Worm (Caenorhabditis elegans) whole organism, late embryonic: ENCODE data around the gene cnx-1.

Experiments used
- C08G9.2 ChIP-seq: sonication (generic microtip); optimal IDR thresholded peaks from 2 replicates; lab custom pipeline; 2016; ENCODE audit warnings: mild to moderate bottlenecking, missing genetic modification characterization, moderate library complexity, missing compliant biosample characterization
- K02D7.2 ChIP-seq: sonication (generic microtip); optimal IDR thresholded peaks from 2 replicates; lab custom pipeline; 2017; ENCODE audit warnings: mild to moderate bottlenecking, missing genetic modification characterization, missing compliant biosample characterization
- K09A11.1 ChIP-seq: sonication (generic microtip); optimal IDR thresholded peaks from 2 replicates; lab custom pipeline; 2017; ENCODE audit warnings: antibody characterized with exemption, mild to moderate bottlenecking, missing genetic modification characterization, missing compliant biosample characterization; ENCODE audit not compliant: insufficient read depth
- ahr-1 ChIP-seq: sonication (generic microtip); optimal IDR thresholded peaks from 2 replicates; lab custom pipeline; 2016; ENCODE audit warnings: missing genetic modification characterization, missing compliant biosample characterization
- ceh-2 ChIP-seq: sonication (generic microtip); optimal IDR thresholded peaks from 2 replicates; lab custom pipeline; 2016; ENCODE audit warnings: missing genotype, missing genetic modification characterization, missing compliant biosample characterization
- ceh-22 ChIP-seq: sonication (generic microtip); optimal IDR thresholded peaks from 2 replicates; lab custom pipeline; 2017; ENCODE audit warnings: missing biosample characterization, missing genetic modification characterization
- ceh-24 ChIP-seq: sonication (generic microtip); optimal IDR thresholded peaks from 2 replicates; lab custom pipeline; 2016; ENCODE audit warnings: mild to moderate bottlenecking, missing genetic modification characterization, missing compliant biosample characterization
- ceh-31 ChIP-seq: sonication (generic microtip); optimal IDR thresholded peaks from 2 replicates; lab custom pipeline; 2016; ENCODE audit warnings: missing genetic modification characterization, missing compliant biosample characterization
- ceh-45 ChIP-seq: fragments of 200-800 bp; sonication (Bioruptor generic); IDR thresholded peaks from 2 replicates; pipeline ENCODE4 v1.3.6; 2022; ENCODE audit warnings: missing genetic modification reagents, missing genetic modification characterization, missing compliant biosample characterization
- ceh-48 ChIP-seq: sonication (generic microtip); optimal IDR thresholded peaks from 2 replicates; lab custom pipeline; 2016; ENCODE audit warnings: missing genetic modification characterization, inconsistent platforms, missing compliant biosample characterization
- ceh-9 ChIP-seq: sonication (generic microtip); optimal IDR thresholded peaks from 2 replicates; lab custom pipeline; 2016; ENCODE audit warnings: mild to moderate bottlenecking, missing genetic modification characterization, inconsistent platforms, missing compliant biosample characterization
- che-1 ChIP-seq: sonication (generic microtip); optimal IDR thresholded peaks from 2 replicates; lab custom pipeline; 2016; ENCODE audit warnings: mild to moderate bottlenecking, missing genetic modification characterization, missing compliant biosample characterization
- elt-2 ChIP-seq: sonication (generic microtip); optimal IDR thresholded peaks from 2 replicates; lab custom pipeline; 2016; ENCODE audit warnings: missing genetic modification reagents, missing genetic modification characterization, missing compliant biosample characterization
- elt-4 ChIP-seq: sonication (generic microtip); optimal IDR thresholded peaks from 2 replicates; lab custom pipeline; 2016; ENCODE audit warnings: missing genetic modification characterization, missing compliant biosample characterization
- fax-1 ChIP-seq: sonication (generic microtip); optimal IDR thresholded peaks from 2 replicates; lab custom pipeline; 2016; ENCODE audit warnings: missing genotype, missing genetic modification characterization, missing compliant biosample characterization
- fkh-10 ChIP-seq: fragments of 150-350 bp; optimal IDR thresholded peaks from 2 replicates; lab custom pipeline; 2014; ENCODE audit warnings: missing biosample characterization, missing genetic modification reagents, missing genetic modification characterization
- gmeb-2 ChIP-seq: sonication (generic microtip); optimal IDR thresholded peaks from 2 replicates; lab custom pipeline; 2016; ENCODE audit warnings: missing genetic modification characterization, inconsistent platforms, missing compliant biosample characterization
- hlh-15 ChIP-seq: sonication (generic microtip); optimal IDR thresholded peaks from 2 replicates; lab custom pipeline; 2016; ENCODE audit warnings: missing genetic modification characterization, missing compliant biosample characterization
- hlh-8 ChIP-seq: sonication (generic microtip); optimal IDR thresholded peaks from 2 replicates; lab custom pipeline; 2016; ENCODE audit warnings: missing genotype, missing genetic modification characterization, missing compliant biosample characterization
- lim-6 ChIP-seq: sonication (generic microtip); optimal IDR thresholded peaks from 2 replicates; lab custom pipeline; 2016; ENCODE audit warnings: missing genetic modification characterization, missing compliant biosample characterization
- lin-11 ChIP-seq: fragments of 200-800 bp; sonication (Bioruptor generic); optimal IDR thresholded peaks from 2 replicates; lab custom pipeline; 2018; ENCODE audit warnings: mild to moderate bottlenecking, missing genetic modification characterization, missing compliant biosample characterization
- madf-2 ChIP-seq: sonication (generic microtip); optimal IDR thresholded peaks from 2 replicates; lab custom pipeline; 2017; ENCODE audit warnings: missing genetic modification characterization, missing compliant biosample characterization
- mec-3 ChIP-seq: sonication (generic microtip); optimal IDR thresholded peaks from 2 replicates; lab custom pipeline; 2016; ENCODE audit warnings: borderline replicate concordance, missing genetic modification characterization, missing compliant biosample characterization
- nhr-11 ChIP-seq: fragments of 150-350 bp; optimal IDR thresholded peaks from 2 replicates; lab custom pipeline; 2014; ENCODE audit warnings: missing biosample characterization, missing genetic modification characterization
- odd-2 ChIP-seq: sonication (generic microtip); optimal IDR thresholded peaks from 2 replicates; lab custom pipeline; 2017; ENCODE audit warnings: antibody characterized with exemption, mild to moderate bottlenecking, missing genetic modification characterization, missing compliant biosample characterization
- pag-3 ChIP-seq: sonication (generic microtip); optimal IDR thresholded peaks from 2 replicates; lab custom pipeline; 2016; ENCODE audit warnings: missing compliant biosample characterization, missing genetic modification characterization, borderline replicate concordance
- pat-9 ChIP-seq: fragments of 200-800 bp; sonication (Bioruptor generic); optimal IDR thresholded peaks from 2 replicates; lab custom pipeline; 2018; ENCODE audit warnings: mild to moderate bottlenecking, missing genetic modification characterization, moderate library complexity, missing compliant biosample characterization
- pha-2 ChIP-seq: sonication (generic microtip); optimal IDR thresholded peaks from 2 replicates; lab custom pipeline; 2017; ENCODE audit warnings: mild to moderate bottlenecking, missing genetic modification characterization, missing compliant biosample characterization
- pha-4 ChIP-seq: fragments of 150-350 bp; optimal IDR thresholded peaks from 2 replicates; lab custom pipeline; 2018; ENCODE audit warnings: missing biosample characterization, missing genetic modification reagents, missing genetic modification characterization
- pqm-1 ChIP-seq: sonication (generic microtip); optimal IDR thresholded peaks from 2 replicates; lab custom pipeline; 2016; ENCODE audit warnings: missing genetic modification characterization, missing compliant biosample characterization
- rnt-1 ChIP-seq: sonication (generic microtip); optimal IDR thresholded peaks from 2 replicates; lab custom pipeline; 2016; ENCODE audit warnings: missing genetic modification characterization, missing compliant biosample characterization
- sdc-2 ChIP-seq: sonication (generic microtip); optimal IDR thresholded peaks from 2 replicates; lab custom pipeline; 2016; ENCODE audit warnings: missing genotype, missing genetic modification characterization, missing compliant biosample characterization
- tbx-2 ChIP-seq: sonication (generic microtip); optimal IDR thresholded peaks from 2 replicates; lab custom pipeline; 2016; ENCODE audit warnings: missing genetic modification characterization, missing compliant biosample characterization
- tbx-7 ChIP-seq: sonication (generic microtip); optimal IDR thresholded peaks from 2 replicates; lab custom pipeline; 2016; ENCODE audit warnings: missing genotype, missing genetic modification characterization, missing compliant biosample characterization
- ttx-3 ChIP-seq: sonication (generic microtip); optimal IDR thresholded peaks from 2 replicates; lab custom pipeline; 2016; ENCODE audit warnings: missing genetic modification reagents, missing genetic modification characterization, missing compliant biosample characterization
- unc-86 ChIP-seq: sonication (generic microtip); optimal IDR thresholded peaks from 2 replicates; lab custom pipeline; 2016; ENCODE audit warnings: missing genetic modification characterization, missing compliant biosample characterization
- zip-5 ChIP-seq: sonication (generic microtip); optimal IDR thresholded peaks from 2 replicates; lab custom pipeline; 2016; ENCODE audit warnings: missing genetic modification characterization, missing compliant biosample characterization

cnx-1 gene

DNA sequence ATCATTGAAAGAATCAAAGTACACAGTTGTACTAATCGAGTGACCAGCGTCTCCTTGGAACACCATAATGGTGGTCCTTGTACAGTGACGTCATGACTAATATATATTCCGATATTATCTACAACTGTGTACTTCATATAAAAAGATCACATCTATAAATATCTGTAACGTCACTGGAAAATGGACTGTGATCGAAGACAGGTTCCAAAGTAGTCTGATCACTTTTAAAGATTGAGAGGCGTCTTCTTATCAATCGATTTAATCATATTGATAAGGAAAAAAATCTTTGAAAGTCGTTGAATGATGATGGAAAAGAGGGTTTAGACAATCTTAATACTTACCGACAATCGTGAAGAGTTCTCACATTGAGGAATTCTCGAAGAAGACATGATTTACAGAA is 41.1 kb upstream of the cnx-1 start:
- TF ChIP-seq lim-6 (tag; lab: Kevin White, UChicago) (no peak), elt-2 (tag; lab: Kevin White, UChicago) (peak; percentile 49)

DNA sequence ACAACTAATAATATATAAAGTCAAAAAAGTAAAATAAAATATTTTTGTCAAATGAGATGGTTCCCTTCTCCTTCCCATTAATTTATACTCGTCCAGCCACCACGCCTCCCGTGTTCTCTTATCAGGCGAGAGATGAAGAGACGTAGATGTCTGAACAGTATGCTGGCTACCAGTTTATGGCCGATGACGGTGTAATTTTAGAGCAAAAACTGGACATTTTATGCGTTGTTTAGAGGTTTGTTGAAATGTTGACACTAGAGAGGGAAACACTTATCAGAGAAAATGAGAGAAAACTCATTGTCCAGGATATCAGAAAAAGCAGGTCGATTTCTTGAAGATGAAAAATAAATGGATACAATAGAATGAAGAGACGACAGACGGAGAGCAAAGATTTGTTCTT is 40.2 kb upstream of the cnx-1 start:
- TF ChIP-seq ceh-24 (no peak), K09A11.1 (tag; lab: Kevin White, UChicago) (no peak), elt-2 (tag; lab: Kevin White, UChicago) (peak; percentile 58), ceh-45 (GFP tag; lab: Robert Waterston, UW) (no peak), tbx-7 (no peak), ceh-2 (tag; lab: Kevin White, UChicago) (no peak), madf-2 (tag; lab: Kevin White, UChicago) (no peak), zip-5 (tag; lab: Kevin White, UChicago) (no peak)

DNA sequence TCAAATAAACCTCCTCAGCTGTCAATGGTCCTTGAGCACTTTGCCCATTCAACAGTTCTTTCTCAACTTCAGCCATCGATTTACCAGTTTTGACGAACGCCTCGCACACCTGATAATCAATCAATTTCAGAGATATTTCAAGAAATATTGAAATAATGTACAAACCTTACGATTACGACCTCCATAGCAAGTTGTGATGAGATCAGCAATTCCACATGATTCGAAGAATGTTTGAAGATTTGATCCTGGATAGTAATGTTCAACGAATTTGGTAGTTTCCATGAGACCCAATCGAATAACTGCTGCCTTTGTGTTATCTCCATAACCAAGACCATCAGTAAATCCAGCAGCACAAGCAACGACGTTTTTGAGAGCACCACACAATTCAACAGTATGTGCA is 38.0 kb upstream of the cnx-1 start:
- TF ChIP-seq mec-3 = no peak
- no peak for TF ChIP-seq sdc-2
- TF ChIP-seq ttx-3 (tag; lab: Kevin White, UChicago) = no peak
- no peak for TF ChIP-seq odd-2
- TF ChIP-seq ceh-9 (tag; lab: Kevin White, UChicago) = no peak
- TF ChIP-seq fax-1 (tag; lab: Kevin White, UChicago) = no peak
- no peak for TF ChIP-seq che-1 (tag; lab: Kevin White, UChicago)
- no peak for TF ChIP-seq tbx-2
- TF ChIP-seq K09A11.1 (tag; lab: Kevin White, UChicago) = no peak
- no peak for TF ChIP-seq ceh-22 (tag; lab: Kevin White, UChicago)
- TF ChIP-seq hlh-8 (tag; lab: Kevin White, UChicago) = no peak
- TF ChIP-seq pha-4 = no peak
- no peak for TF ChIP-seq ceh-48
- no peak for TF ChIP-seq pqm-1 (tag; lab: Kevin White, UChicago)
- no peak for TF ChIP-seq pat-9 (tag; lab: Kevin White, UChicago)
- no peak for TF ChIP-seq ahr-1 (tag; lab: Kevin White, UChicago)

DNA sequence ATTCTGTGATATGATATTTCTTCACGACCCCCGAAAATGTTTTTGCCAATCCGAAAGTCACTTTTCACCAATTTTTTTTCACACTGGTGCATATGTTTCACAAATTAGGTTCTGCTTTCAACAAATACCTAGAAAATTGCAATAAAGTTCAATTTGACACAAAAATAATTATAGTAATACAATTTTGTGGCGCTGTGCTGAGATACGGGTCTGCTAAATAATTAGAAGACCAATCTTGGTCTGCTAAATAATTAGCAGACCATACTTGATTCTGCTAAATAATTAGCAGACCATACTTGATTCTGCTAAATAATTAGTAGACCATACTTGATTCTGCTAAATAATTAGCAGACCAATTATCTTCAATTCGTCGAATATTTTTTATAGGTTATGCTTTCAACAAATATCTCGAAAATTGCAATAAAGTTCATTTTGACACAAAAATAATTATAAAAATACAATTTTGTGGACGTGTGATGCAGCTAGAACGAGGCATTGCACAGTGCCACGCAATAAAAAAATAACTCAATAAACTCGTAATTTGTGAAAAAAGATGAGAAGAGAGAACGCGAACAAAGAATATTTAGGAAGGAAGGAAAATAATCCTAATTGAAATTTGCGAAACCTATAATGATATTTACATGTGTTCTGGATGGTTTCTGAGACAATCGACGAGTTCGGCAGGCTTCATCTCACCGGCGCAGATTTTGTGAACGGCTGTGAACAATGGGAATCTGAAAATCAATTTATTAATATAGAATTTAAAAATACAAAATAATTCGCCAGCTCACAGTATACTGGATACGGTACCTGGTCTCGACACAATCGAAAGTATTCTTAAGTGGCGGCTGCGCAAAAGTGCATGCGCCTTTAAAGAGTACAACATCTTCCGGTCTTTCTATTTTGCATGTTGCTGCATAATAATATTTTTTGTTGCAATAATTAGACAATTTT is 37.0 kb upstream of the cnx-1 start:
- TF ChIP-seq sdc-2 (no peak), fkh-10 (no peak), pag-3 (no peak), unc-86 (tag; lab: Kevin White, UChicago) (no peak), ttx-3 (tag; lab: Kevin White, UChicago) (no peak), K02D7.2 (no peak), pat-9 (tag; lab: Kevin White, UChicago) (no peak), hlh-15 (tag; lab: Kevin White, UChicago) (no peak), tbx-7 (no peak), rnt-1 (no peak), pha-2 (tag; lab: Kevin White, UChicago) (no peak), elt-4 (tag; lab: Kevin White, UChicago) (no peak), C08G9.2 (no peak), gmeb-2 (no peak), pha-4 (no peak), odd-2 (no peak)

ce11 chrIII:9851547-9851946 is 34.6 kb upstream of the cnx-1 start, which contains the start of gene K11H3.3:
Gene K11H3.3, plus strand, starts transcription at chrIII:9851854.
- TF ChIP-seq pha-4 (no peak), lin-11 (no peak), ceh-31 (no peak), pqm-1 (tag; lab: Kevin White, UChicago) (no peak), ceh-22 (tag; lab: Kevin White, UChicago) (no peak), nhr-11 (tag; lab: Kevin White, UChicago) (no peak), fax-1 (tag; lab: Kevin White, UChicago) (no peak), tbx-7 (no peak)
